Fruit fly (Drosophila melanogaster) whole organism, prepupa: ENCODE measurements around the gene Jhbp2.

Experiments used
- CG10669 ChIP-seq: fragments of 200-800 bp; sonication (Bioruptor generic); optimal IDR thresholded peaks from 3 replicates; lab custom pipeline; 2018; ENCODE audit warnings: missing biosample characterization, mild to moderate bottlenecking, missing genetic modification characterization, moderate library complexity
- CG11294 ChIP-seq: fragments of 200-800 bp; sonication (Bioruptor generic); IDR thresholded peaks from 2 replicates; pipeline ENCODE4 v1.3.6; 2022; ENCODE audit warnings: missing biosample characterization, missing genetic modification characterization
- CG11902 ChIP-seq: fragments of 200-800 bp; sonication (Bioruptor generic); optimal IDR thresholded peaks from 3 replicates; lab custom pipeline; 2016; ENCODE audit warnings: missing biosample characterization, missing genetic modification characterization
- CG1621 ChIP-seq: fragments of 200-800 bp; sonication (Bioruptor generic); optimal IDR thresholded peaks from 3 replicates; lab custom pipeline; 2018; ENCODE audit warnings: missing biosample characterization, mild to moderate bottlenecking, missing genetic modification characterization
- CG32006 ChIP-seq: fragments of 200-800 bp; sonication (Bioruptor generic); optimal IDR thresholded peaks from 3 replicates; lab custom pipeline; 2017; ENCODE audit warnings: missing biosample characterization, mild to moderate bottlenecking, missing genetic modification characterization
- CG6854 ChIP-seq: fragments of 200-800 bp; sonication (Bioruptor generic); optimal IDR thresholded peaks from 2 replicates; lab custom pipeline; 2017; ENCODE audit warnings: missing biosample characterization, mild to moderate bottlenecking, missing genetic modification characterization
- Gug ChIP-seq: fragments of 200-800 bp; sonication (Bioruptor generic); IDR thresholded peaks from 2 replicates; pipeline ENCODE4 v1.3.6; 2022; ENCODE audit warnings: missing biosample characterization, missing genetic modification characterization
- OdsH ChIP-seq: fragments of 200-800 bp; sonication (Bioruptor generic); optimal IDR thresholded peaks from 3 replicates; lab custom pipeline; 2016; ENCODE audit warnings: missing biosample characterization, missing genetic modification characterization
- Smox ChIP-seq: fragments of 200-800 bp; sonication (Bioruptor generic); optimal IDR thresholded peaks from 3 replicates; lab custom pipeline; 2016; ENCODE audit warnings: missing biosample characterization, missing genetic modification characterization
- eg ChIP-seq: fragments of 200-800 bp; sonication (Bioruptor generic); IDR thresholded peaks from 3 replicates; pipeline ENCODE4 v1.3.6; 2022; ENCODE audit warnings: missing biosample characterization, missing genetic modification characterization
- svp ChIP-seq: fragments of 200-800 bp; sonication (Bioruptor generic); peaks from one replicate; lab custom pipeline; 2016; ENCODE audit warnings: missing biosample characterization, missing genetic modification characterization

dm6 chr3R:5010153-5010552 is 49.0 kb upstream of the Jhbp2 start:
- TF ChIP-seq CG6854 (GFP tag; lab: Kevin White, UChicago), result no peak
- TF ChIP-seq CG11294 (GFP tag; lab: Robert Waterston, UW), result peak; percentile 72
- peak; percentile 25 for TF ChIP-seq Smox (GFP tag; lab: Kevin White, UChicago)
- TF ChIP-seq Gug (GFP tag; lab: Robert Waterston, UW), result peak; percentile 82
- TF ChIP-seq eg (GFP tag; lab: Robert Waterston, UW), result peak; percentile 92
- peak; percentile 75 for TF ChIP-seq svp (GFP tag; lab: Kevin White, UChicago)
- TF ChIP-seq CG10669, result peak; percentile 81
- TF ChIP-seq OdsH (GFP tag; lab: Kevin White, UChicago), result peak; percentile 86
- peak; percentile 39 for TF ChIP-seq CG11902
- peak; percentile 94 for TF ChIP-seq CG32006 (GFP tag; lab: Kevin White, UChicago)
- peak; percentile 76 for TF ChIP-seq CG1621 (tag; lab: Kevin White, UChicago)
